Worm (Caenorhabditis elegans): Measurements from ENCODE around the gene C15C7.4.

C15C7.4 gene

DNA sequence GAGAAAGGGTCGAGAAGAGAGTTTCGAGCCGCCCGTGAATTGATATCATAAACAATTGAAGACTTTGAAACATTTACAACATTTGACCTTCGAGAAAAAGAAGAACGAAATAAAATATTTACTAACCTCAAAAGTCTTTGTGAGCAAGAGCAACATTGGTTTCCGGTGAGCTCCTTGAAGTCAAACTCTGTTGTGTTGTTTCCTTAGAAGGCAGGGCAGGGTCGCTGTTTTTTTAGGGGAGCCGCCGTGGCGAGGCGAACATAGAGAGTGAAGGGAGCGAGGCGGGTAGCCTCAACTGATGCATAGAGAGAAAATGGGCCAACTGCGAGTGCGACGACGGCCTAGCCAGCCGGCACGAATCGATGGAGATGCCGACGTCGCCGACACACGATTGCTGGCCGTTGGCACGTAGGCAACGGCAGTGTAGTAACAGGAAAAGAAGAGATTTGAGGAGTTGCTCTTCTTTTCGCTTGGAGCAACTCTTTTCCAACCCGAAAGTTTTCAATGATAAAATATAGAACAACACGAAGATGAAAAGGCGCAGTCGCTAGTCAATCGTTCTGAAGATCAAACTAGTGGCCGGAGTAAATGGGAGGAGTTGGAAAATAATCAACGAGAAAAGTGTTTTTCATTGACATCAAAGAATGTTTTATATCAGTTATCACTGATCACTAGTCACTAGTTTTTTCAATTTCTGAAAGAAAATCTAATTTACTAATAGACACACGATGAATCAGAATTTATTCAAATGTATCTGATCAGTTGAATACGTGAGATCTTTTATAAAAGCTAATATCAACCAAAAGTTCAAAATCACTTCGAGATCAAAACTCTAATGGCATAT is 29.1 kb upstream of the C15C7.4 start, which contains the start of gene mai-1:
Gene mai-1 (minus strand): TSS at position 557 of the 844 bp plus-strand sequence.
- no peak for TF ChIP-seq hlh-15 (tag; optimal IDR thresholded peaks at IDR 0.05)
- peak; percentile 74 for TF ChIP-seq ceh-31 (tag; optimal IDR thresholded peaks at IDR 0.05)
- TF ChIP-seq pat-9 (tag; optimal IDR thresholded peaks at IDR 0.05) = peak; percentile 4
- no peak for TF ChIP-seq pax-1 (tag; optimal IDR thresholded peaks at IDR 0.05)
- peak; percentile 83 for TF ChIP-seq ceh-18 (tag; optimal IDR thresholded peaks at IDR 0.05)
- peak; percentile 67 for TF ChIP-seq tbx-2 (tag; optimal IDR thresholded peaks at IDR 0.05)
- peak; percentile 30 for TF ChIP-seq ceh-34 (tag; optimal IDR thresholded peaks at IDR 0.05)
- peak; percentile 24 for TF ChIP-seq ref-2 (tag; optimal IDR thresholded peaks at IDR 0.05)
- peak; percentile 51 for TF ChIP-seq nfya-1 (tag; optimal IDR thresholded peaks at IDR 0.05)

DNA sequence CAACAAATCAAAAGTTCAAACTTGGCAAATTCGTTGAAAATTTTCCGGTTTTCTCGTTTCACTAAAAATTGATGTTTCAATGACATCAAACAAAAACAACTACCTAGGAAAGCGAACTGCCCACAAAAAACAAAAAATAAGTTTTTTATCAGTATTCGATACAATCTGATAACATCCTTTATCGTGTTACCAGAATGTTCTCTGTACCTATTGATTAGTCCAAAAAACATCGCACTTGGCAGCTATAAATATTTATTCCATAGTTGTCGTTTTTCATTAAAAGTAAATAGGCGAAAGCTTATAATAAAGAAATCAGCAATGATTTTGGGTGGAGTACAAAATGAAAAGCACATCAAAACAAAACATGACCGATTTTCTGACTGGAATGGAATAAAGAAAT is 28.2 kb upstream of the C15C7.4 start:
- peak; percentile 87 for TF ChIP-seq elt-2 (tag; optimal IDR thresholded peaks at IDR 0.05)
- no peak for TF ChIP-seq ceh-22 (tag; optimal IDR thresholded peaks at IDR 0.05)

DNA sequence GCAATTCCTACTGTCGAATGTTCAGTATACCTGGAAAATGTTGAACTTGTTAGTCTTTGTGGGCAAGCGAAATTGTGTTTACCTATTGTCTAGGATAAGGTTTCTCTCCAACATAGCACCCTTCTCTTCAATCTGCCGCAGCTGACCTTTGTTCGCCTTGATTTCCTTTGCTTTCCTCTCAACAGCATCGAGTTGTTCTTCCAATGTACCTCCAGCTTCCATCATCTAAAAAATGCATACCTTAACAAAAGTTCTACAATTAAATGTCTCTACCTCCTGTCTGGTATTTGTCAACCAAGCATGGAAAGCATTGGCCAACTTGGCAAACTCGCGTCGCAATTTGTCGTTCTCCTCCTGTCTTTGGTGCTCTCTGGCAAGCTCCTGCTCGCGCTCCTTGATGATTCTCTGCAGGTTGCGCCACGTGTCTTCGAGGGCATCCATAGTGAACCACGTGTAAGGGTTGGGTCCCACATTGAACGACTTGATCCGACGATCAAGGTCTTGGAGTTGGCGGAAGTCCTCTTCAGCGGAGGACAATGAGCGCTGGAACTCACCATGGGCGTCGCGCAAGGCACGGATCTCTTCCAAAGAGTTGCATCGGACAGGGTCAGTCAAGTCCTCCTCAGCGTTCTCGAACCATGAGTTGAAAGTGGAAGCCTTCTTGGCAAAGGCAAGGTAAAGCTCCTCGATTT is 26.6 kb upstream of the C15C7.4 start:
- no peak for TF ChIP-seq hlh-13 (GFP tag; optimal IDR thresholded peaks at IDR 0.05)
- TF ChIP-seq ceh-9 (tag; optimal IDR thresholded peaks at IDR 0.05) = no peak
- TF ChIP-seq ceh-22 (tag; optimal IDR thresholded peaks at IDR 0.05) = no peak
- TF ChIP-seq unc-42 (tag; optimal IDR thresholded peaks at IDR 0.05) = no peak
- no peak for TF ChIP-seq ceh-30 (tag; optimal IDR thresholded peaks at IDR 0.05)

DNA sequence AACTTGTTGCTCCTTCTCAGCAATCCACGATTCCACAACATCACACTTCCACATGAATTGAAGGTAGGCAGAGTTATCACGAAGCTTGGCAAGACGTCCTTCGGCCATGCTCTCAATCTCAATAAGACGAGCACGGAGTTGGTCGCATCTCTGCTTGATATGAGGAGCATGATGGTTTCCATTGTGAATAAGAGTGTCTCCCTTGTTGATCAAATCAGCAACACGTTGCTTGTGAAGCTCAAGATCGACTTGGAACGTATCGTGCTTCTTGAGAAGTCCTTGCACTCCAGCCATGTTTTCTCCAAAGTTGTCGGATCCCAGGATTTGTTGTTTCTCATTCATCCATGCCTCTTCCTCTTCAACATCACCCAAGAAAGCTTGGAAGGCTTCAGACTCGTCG is 25.8 kb upstream of the C15C7.4 start:
- TF ChIP-seq C08G9.2 (tag; optimal IDR thresholded peaks at IDR 0.05) (no peak), ref-2 (tag; optimal IDR thresholded peaks at IDR 0.05) (no peak), lin-11 (tag; optimal IDR thresholded peaks at IDR 0.05) (no peak), ama-1 (optimal IDR thresholded peaks at IDR 0.05) (no peak), hlh-15 (tag; optimal IDR thresholded peaks at IDR 0.05) (no peak), nhr-232 (tag; optimal IDR thresholded peaks at IDR 0.05) (no peak), ceh-14 (tag; optimal IDR thresholded peaks at IDR 0.05) (no peak), unc-3 (GFP tag; conservative IDR thresholded peaks at IDR 0.05) (no peak), unc-3 (tag; optimal IDR thresholded peaks at IDR 0.05) (no peak), elt-2 (tag; optimal IDR thresholded peaks at IDR 0.05) (no peak), ceh-30 (tag; optimal IDR thresholded peaks at IDR 0.05) (no peak), ceh-2 (tag; optimal IDR thresholded peaks at IDR 0.05) (no peak), hlh-30 (tag; optimal IDR thresholded peaks at IDR 0.05; ENCODE audit: insufficient read depth) (no peak), eyg-1 (tag; optimal IDR thresholded peaks at IDR 0.05) (no peak), zip-5 (tag; optimal IDR thresholded peaks at IDR 0.05) (no peak)

DNA sequence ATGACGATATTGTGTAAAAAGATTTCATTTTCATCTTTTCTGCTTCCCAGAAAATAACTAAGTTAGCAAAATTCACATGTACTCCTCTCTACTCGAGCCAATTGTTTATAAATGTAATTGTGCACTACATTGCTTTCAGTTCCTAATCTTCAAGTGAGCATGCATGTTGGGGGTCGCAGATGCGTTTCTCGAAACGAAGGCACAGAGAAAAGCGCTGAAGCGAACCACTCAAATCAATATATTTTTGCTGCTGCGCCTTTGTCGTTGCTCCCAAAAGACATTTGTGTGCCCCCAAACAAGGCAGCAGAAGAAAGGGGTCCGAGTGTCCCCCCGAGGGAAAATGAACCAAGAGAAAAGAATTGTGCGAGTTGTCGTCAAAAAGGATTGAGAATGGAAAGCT is 19.1 kb upstream of the C15C7.4 start:
- TF ChIP-seq ceh-48 (tag; optimal IDR thresholded peaks at IDR 0.05) (peak; percentile 70), tbx-2 (tag; optimal IDR thresholded peaks at IDR 0.05) (peak; percentile 6), ceh-31 (tag; optimal IDR thresholded peaks at IDR 0.05) (peak; percentile 61), unc-3 (GFP tag; conservative IDR thresholded peaks at IDR 0.05) (no peak), unc-3 (tag; optimal IDR thresholded peaks at IDR 0.05) (peak; percentile 20), unc-42 (tag; optimal IDR thresholded peaks at IDR 0.05) (peak; percentile 87), ceh-30 (tag; optimal IDR thresholded peaks at IDR 0.05) (no peak), ceh-14 (tag; optimal IDR thresholded peaks at IDR 0.05) (peak; percentile 33), nfya-1 (tag; optimal IDR thresholded peaks at IDR 0.05) (peak; percentile 19), unc-86 (tag; optimal IDR thresholded peaks at IDR 0.05) (no peak)

DNA sequence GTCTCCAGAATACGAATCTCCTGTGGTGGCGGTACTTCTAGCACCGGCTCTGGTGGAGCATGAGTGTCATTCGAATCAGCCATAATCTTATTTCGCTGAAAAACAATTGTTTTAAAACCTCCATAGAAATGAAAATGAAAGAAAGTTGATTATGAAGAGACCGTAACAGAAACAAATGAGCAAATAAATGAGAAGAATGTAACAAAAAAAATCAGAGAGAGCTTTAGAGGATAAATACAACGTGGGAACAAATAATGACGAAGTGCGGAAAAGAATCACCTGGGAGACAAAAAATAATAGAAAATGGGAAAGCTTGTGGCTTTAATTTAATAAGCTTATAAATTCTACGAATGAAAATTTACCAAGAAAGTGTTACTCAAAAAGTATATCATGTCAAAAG is 18.4 kb upstream of the C15C7.4 start, which contains the start of gene spc-1:
Gene spc-1 (minus strand): TSS at position 101 of the 400 bp plus-strand sequence.
- TF ChIP-seq dve-1 (tag; optimal IDR thresholded peaks at IDR 0.05) (no peak), unc-3 (GFP tag; conservative IDR thresholded peaks at IDR 0.05) (no peak), unc-3 (tag; optimal IDR thresholded peaks at IDR 0.05) (no peak), rnt-1 (tag; optimal IDR thresholded peaks at IDR 0.05) (no peak), ceh-18 (tag; optimal IDR thresholded peaks at IDR 0.05) (no peak), ztf-16 (tag; optimal IDR thresholded peaks at IDR 0.05) (no peak), sdc-2 (tag; optimal IDR thresholded peaks at IDR 0.05) (no peak), ceh-31 (tag; optimal IDR thresholded peaks at IDR 0.05) (no peak), C08G9.2 (tag; optimal IDR thresholded peaks at IDR 0.05) (no peak), C38D4.7 (GFP tag; optimal IDR thresholded peaks at IDR 0.05) (no peak), hlh-15 (tag; optimal IDR thresholded peaks at IDR 0.05) (no peak), pag-3 (tag; optimal IDR thresholded peaks at IDR 0.05; ENCODE audit: borderline replicate concordance) (no peak), eyg-1 (tag; optimal IDR thresholded peaks at IDR 0.05) (no peak), nfya-1 (tag; optimal IDR thresholded peaks at IDR 0.05) (no peak), unc-42 (tag; optimal IDR thresholded peaks at IDR 0.05) (no peak)
